Fruit fly (Drosophila melanogaster) whole organism, adult: ENCODE measurements around the gene RpS15Aa.

Experiments used
- CG11617 ChIP-seq: fragments of 200-800 bp; sonication (Bioruptor generic); optimal IDR thresholded peaks from 2 replicates; lab custom pipeline; 2017; ENCODE audit warnings: mild to moderate bottlenecking, missing biosample characterization, missing genetic modification reagents, missing genetic modification characterization
- CG1620 ChIP-seq: fragments of 200-800 bp; sonication (Bioruptor generic); optimal IDR thresholded peaks from 2 replicates; lab custom pipeline; 2016; ENCODE audit warnings: missing biosample characterization, missing genetic modification characterization
- CG33017 ChIP-seq: fragments of 200-800 bp; sonication (Bioruptor generic); optimal IDR thresholded peaks from 2 replicates; lab custom pipeline; 2018; ENCODE audit warnings: missing biosample characterization, mild to moderate bottlenecking, missing genetic modification characterization, moderate library complexity
- CG7045 ChIP-seq: fragments of 200-800 bp; sonication (Bioruptor generic); optimal IDR thresholded peaks from 2 replicates; lab custom pipeline; 2017; ENCODE audit warnings: missing biosample characterization, mild to moderate bottlenecking, missing genetic modification characterization
- Hr96 ChIP-seq: fragments of 200-800 bp; sonication (Bioruptor generic); optimal IDR thresholded peaks from 2 replicates; lab custom pipeline; 2016; ENCODE audit warnings: missing biosample characterization, missing genetic modification characterization
- Mnt ChIP-seq: fragments of 200-800 bp; sonication (Bioruptor generic); optimal IDR thresholded peaks from 2 replicates; lab custom pipeline; 2016; ENCODE audit warnings: missing biosample characterization, mild to moderate bottlenecking, missing genetic modification characterization
- cnc ChIP-seq, 2 experiments: fragments of >200 bp; optimal IDR thresholded peaks; 2 replicates each; lab custom pipeline; 2017
- kay ChIP-seq: fragments of 200-800 bp; sonication (Bioruptor generic); peaks from one replicate; lab custom pipeline; 2016; ENCODE audit warnings: missing biosample characterization, missing genetic modification characterization, borderline replicate concordance
- ovo ChIP-seq: fragments of 200-800 bp; sonication (Bioruptor generic); optimal IDR thresholded peaks from 2 replicates; lab custom pipeline; 2016; ENCODE audit warnings: missing biosample characterization, missing genetic modification characterization
- pad ChIP-seq: fragments of 200-800 bp; sonication (Bioruptor generic); optimal IDR thresholded peaks from 3 replicates; lab custom pipeline; 2017; ENCODE audit warnings: missing biosample characterization, missing genetic modification characterization, mild to moderate bottlenecking, moderate library complexity, missing genetic modification reagents
- tj ChIP-seq: fragments of 200-800 bp; sonication (Bioruptor generic); optimal IDR thresholded peaks from 3 replicates; lab custom pipeline; 2017; ENCODE audit warnings: missing biosample characterization, mild to moderate bottlenecking, missing genetic modification characterization, moderate library complexity
- toe ChIP-seq: fragments of 200-800 bp; sonication (Bioruptor generic); optimal IDR thresholded peaks from 2 replicates; lab custom pipeline; 2016; ENCODE audit warnings: missing biosample characterization, missing genetic modification characterization

DNA sequence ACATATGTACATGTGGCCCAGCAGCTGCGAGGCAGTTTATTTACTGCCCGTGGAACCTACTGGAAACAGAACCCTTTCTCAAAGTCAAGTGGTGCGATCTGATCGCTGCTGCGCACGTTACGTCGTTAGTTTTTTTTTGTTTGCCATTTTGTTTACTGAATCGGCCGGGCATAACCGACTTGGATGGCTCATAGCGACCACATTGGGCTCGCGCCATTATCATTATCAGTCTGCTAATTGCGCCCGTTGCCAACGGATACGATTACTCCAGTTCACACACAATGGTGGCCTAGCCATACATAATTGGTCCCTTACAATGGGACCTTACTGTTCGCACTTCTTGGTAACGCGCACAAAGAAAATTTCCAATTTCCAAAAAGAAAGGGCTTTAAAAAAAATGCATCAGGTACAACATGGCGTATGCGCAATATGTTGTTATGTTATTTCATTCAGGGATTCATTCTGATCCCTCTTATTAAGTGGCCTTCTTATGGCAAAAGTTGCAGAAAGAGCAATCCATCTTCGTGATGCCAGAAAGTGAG, 4.7 kb downstream of the RpS15Aa start:
- no peak for TF ChIP-seq Mnt (GFP tag; lab: Kevin White, UChicago)
- no peak for TF ChIP-seq CG1620 (GFP tag; lab: Kevin White, UChicago)
- TF ChIP-seq cnc (optimal IDR thresholded peaks at IDR 0.05; lab: Kevin White, UChicago) = no peak
- TF ChIP-seq ovo (GFP tag; lab: Kevin White, UChicago) = no peak
- no peak for TF ChIP-seq CG7045 (GFP tag; lab: Kevin White, UChicago)
- TF ChIP-seq toe (GFP tag; lab: Kevin White, UChicago) = no peak
- no peak for TF ChIP-seq CG33017 (tag; lab: Kevin White, UChicago)
- TF ChIP-seq tj (GFP tag; lab: Kevin White, UChicago) = no peak
- no peak for TF ChIP-seq CG11617
- no peak for TF ChIP-seq kay
- TF ChIP-seq Hr96 (GFP tag; lab: Kevin White, UChicago) = no peak
- TF ChIP-seq pad (GFP tag; lab: Kevin White, UChicago) = no peak
